Worm (Caenorhabditis elegans): Measurements from ENCODE around the gene pqn-84.

The pqn-84 gene

ce11 chrIII:11663400-11663799, 36.7 kb upstream of the pqn-84 start:
- TF ChIP-seq ceh-2 (tag; optimal IDR thresholded peaks at IDR 0.05) (no peak), pha-4 (tag; optimal IDR thresholded peaks at IDR 0.05) (no peak), elt-2 (tag; optimal IDR thresholded peaks at IDR 0.05) (no peak), ceh-34 (tag; optimal IDR thresholded peaks at IDR 0.05) (no peak), hlh-15 (tag; optimal IDR thresholded peaks at IDR 0.05) (no peak), nfya-1 (tag; optimal IDR thresholded peaks at IDR 0.05) (peak; percentile 8), tbx-7 (tag; optimal IDR thresholded peaks at IDR 0.05) (no peak), F13H6.1 (tag; optimal IDR thresholded peaks at IDR 0.05) (no peak), pqm-1 (tag; optimal IDR thresholded peaks at IDR 0.05) (no peak), unc-55 (GFP tag; optimal IDR thresholded peaks at IDR 0.05) (no peak), K09A11.1 (tag; optimal IDR thresholded peaks at IDR 0.05; ENCODE audit: insufficient read depth) (no peak), unc-86 (tag; optimal IDR thresholded peaks at IDR 0.05) (no peak), ref-2 (tag; optimal IDR thresholded peaks at IDR 0.05) (no peak), ceh-24 (tag; optimal IDR thresholded peaks at IDR 0.05) (no peak), unc-42 (tag; optimal IDR thresholded peaks at IDR 0.05) (peak; percentile 88), ztf-16 (tag; optimal IDR thresholded peaks at IDR 0.05) (no peak), ceh-31 (tag; optimal IDR thresholded peaks at IDR 0.05) (peak; percentile 10)

DNA sequence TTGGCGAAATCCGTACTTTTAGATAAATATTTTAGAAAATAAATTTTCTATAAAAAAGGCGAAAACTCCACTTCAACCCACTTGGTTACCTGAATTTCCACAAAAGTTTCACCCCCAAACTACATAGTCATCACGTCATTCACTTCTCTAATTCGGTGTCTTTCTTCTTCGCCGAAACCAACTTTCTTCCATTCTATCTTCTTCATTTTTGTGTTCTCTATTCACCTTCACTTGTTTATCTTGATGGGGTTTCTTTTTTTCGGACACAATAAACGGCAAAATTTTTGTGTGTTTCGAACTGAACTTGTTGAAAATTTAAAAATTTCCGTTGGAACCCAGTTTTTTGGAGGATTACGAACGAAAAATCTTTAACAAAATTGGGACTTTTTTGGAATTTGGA, 33.2 kb upstream of the pqn-84 start:
- TF ChIP-seq ref-2 (tag; optimal IDR thresholded peaks at IDR 0.05) (no peak), dmd-4 (tag; optimal IDR thresholded peaks at IDR 0.05; ENCODE audit: borderline replicate concordance) (no peak), ceh-30 (tag; optimal IDR thresholded peaks at IDR 0.05) (no peak), unc-42 (tag; optimal IDR thresholded peaks at IDR 0.05) (no peak), sox-2 (GFP tag; IDR thresholded peaks at IDR 0.05) (no peak), syd-9 (tag; optimal IDR thresholded peaks at IDR 0.05) (no peak), pros-1 (tag; optimal IDR thresholded peaks at IDR 0.05) (no peak), dve-1 (tag; optimal IDR thresholded peaks at IDR 0.05) (no peak), K02D7.2 (tag; optimal IDR thresholded peaks at IDR 0.05) (no peak), ceh-6 (GFP tag; optimal IDR thresholded peaks at IDR 0.05) (no peak), sox-4 (tag; optimal IDR thresholded peaks at IDR 0.05) (no peak), ahr-1 (tag; optimal IDR thresholded peaks at IDR 0.05) (no peak), pag-3 (tag; optimal IDR thresholded peaks at IDR 0.05; ENCODE audit: borderline replicate concordance) (no peak), pha-2 (tag; optimal IDR thresholded peaks at IDR 0.05) (no peak), nhr-11 (tag; optimal IDR thresholded peaks at IDR 0.05) (no peak), tbx-2 (tag; optimal IDR thresholded peaks at IDR 0.05) (no peak)

DNA sequence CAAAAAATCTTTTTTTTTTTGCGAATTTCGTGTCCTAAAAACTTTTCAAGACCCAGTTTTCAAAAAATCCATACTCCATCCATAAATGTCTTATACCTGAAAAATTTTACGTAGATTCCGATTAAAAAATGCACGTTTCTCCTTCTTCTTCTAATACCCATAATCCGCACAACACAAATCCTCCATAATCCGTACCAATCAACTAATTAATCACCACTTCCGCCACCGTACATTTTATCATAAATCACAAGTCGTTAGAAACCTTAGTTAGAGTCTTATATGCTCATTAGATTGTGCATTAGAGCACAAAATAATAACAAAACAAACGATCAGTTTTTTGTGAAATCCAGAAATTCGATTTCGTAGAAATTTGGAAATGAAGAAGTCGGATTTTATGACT, 31.1 kb upstream of the pqn-84 start:
- no peak for TF ChIP-seq tbx-2 (tag; optimal IDR thresholded peaks at IDR 0.05)
- no peak for TF ChIP-seq ceh-22 (tag; optimal IDR thresholded peaks at IDR 0.05)

DNA sequence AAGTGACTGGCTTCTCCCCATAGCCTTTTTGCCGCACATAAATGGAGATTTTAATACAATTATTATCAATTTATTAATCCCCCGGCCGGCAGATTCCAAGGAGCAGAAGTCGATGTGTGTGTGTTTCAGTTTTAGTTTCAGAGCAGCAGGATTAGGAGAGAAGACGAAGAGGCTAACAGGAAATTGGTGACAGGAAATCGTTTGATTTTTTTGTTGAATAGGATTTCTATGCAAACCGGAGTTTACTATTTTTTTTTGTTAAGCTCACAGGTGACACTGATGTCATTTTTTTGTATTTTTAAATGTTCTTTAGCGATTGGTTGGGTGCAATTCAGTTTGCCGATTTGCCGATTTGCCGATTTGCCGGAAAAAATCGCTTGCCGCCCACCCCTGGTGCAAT, 19.5 kb upstream of the pqn-84 start:
- no peak for TF ChIP-seq unc-86 (tag; optimal IDR thresholded peaks at IDR 0.05)
- no peak for TF ChIP-seq ama-1 (optimal IDR thresholded peaks at IDR 0.05)
- TF ChIP-seq odd-2 (tag; optimal IDR thresholded peaks at IDR 0.05) = no peak
- TF ChIP-seq K09A11.1 (tag; optimal IDR thresholded peaks at IDR 0.05; ENCODE audit: insufficient read depth) = no peak
- no peak for TF ChIP-seq pax-1 (tag; optimal IDR thresholded peaks at IDR 0.05)
- TF ChIP-seq pag-3 (tag; optimal IDR thresholded peaks at IDR 0.05; ENCODE audit: borderline replicate concordance) = no peak
- TF ChIP-seq nfya-1 (tag; optimal IDR thresholded peaks at IDR 0.05) = no peak
- no peak for TF ChIP-seq syd-9 (tag; optimal IDR thresholded peaks at IDR 0.05)
- TF ChIP-seq fkh-10 (GFP tag; optimal IDR thresholded peaks at IDR 0.05) = no peak
- TF ChIP-seq rnt-1 (tag; optimal IDR thresholded peaks at IDR 0.05) = no peak
- no peak for TF ChIP-seq ztf-16 (tag; optimal IDR thresholded peaks at IDR 0.05)
- TF ChIP-seq F13H6.1 (tag; optimal IDR thresholded peaks at IDR 0.05) = no peak

Data from whole organism, late embryonic.